Worm (Caenorhabditis elegans) whole organism, L4/young adult: ENCODE results near the gene ltah-1.2.
"Not testable (repeated sequence)": the region's sequence is repeated elsewhere in the genome, so short reads cannot be mapped to it uniquely, and the experiment has no call there.

ENCODE experiments used
- W03F9.2 ChIP-seq: fragments of 150-350 bp; optimal IDR thresholded peaks from 2 replicates; lab custom pipeline; 2014; ENCODE audit warnings: missing biosample characterization, missing genetic modification characterization
- dao-5 ChIP-seq: sonication (generic microtip); optimal IDR thresholded peaks from 2 replicates; lab custom pipeline; 2016; ENCODE audit warnings: missing genotype, missing genetic modification characterization, moderate library complexity, missing compliant biosample characterization
- him-1 ChIP-seq: sonication (generic microtip); optimal IDR thresholded peaks from 2 replicates; lab custom pipeline; 2016; ENCODE audit warnings: missing genotype, missing genetic modification reagents, missing genetic modification characterization, missing compliant biosample characterization

ltah-1.2 gene

DNA sequence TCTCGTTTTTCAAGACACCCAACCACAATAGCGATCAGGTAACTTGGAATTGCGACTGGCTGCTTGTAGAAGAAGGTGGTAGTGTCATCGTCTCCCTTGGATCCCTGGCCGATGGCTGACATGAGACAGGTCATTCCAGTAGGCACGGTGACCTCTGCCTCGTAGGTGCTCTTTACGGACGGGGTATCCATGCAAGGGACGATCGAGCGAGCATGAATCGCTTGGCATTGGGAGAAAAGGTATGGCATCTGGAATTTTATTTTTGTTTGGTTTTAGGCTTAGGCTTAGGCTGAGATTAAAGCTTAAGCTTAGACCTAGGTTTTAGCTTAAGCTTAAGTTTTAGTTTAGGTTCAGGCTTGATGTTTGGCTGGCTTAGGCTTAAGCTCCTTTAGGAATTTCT lies 1.9 kb downstream of the ltah-1.2 start:
- TF ChIP-seq dao-5 (tag; lab: Kevin White, UChicago) (no peak), W03F9.2 (no peak), him-1 (tag; lab: Kevin White, UChicago) (no peak)

ce11 chrIV:3608547-3609222 lies 4.2 kb downstream of the ltah-1.2 start:
- TF ChIP-seq him-1 (tag; lab: Kevin White, UChicago) (no peak), dao-5 (tag; lab: Kevin White, UChicago) (no peak), W03F9.2 (no peak)

DNA sequence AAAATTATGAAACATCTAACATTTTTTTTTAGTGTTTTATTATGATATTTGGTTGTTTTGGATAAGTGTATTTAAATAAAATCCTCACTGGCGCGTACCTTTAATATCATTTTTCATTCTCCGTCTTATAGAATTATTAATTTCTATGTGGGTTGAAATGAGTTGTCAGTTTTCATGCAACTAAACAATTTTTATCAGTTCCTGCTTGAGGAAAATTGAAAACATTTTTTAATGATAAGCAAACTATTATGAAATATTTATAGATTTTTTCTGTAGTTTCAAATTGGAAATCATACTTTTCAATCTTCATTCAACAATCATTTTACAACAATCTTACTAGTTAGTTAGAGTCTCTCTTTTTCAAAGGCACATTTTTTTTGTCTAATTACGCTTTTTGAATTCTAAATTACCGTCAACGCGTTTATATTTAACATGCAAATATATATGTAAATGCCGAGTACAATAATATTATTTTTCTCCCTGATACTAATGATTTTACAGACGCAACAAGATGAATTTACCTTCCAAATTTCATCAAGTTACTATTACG lies 6.5 kb downstream of the ltah-1.2 start, which contains the start of the genes Y37E11B.10 and kgb-2:
Y37E11B.10 (minus strand) TSS at position 182 of the 550 bp plus-strand sequence.
kgb-2 (plus strand) TSS at position 500 of the 550 bp plus-strand sequence.
- TF ChIP-seq dao-5 (tag; lab: Kevin White, UChicago) = no peak
- no peak for TF ChIP-seq him-1 (tag; lab: Kevin White, UChicago)
- no peak for TF ChIP-seq W03F9.2

- TF ChIP-seq dao-5 (tag; lab: Kevin White, UChicago) (no peak), him-1 (tag; lab: Kevin White, UChicago) (no peak), W03F9.2 (no peak)
Measured at ce11 chrIV:3604104-3604503, 8.8 kb downstream of the ltah-1.2 start.

DNA sequence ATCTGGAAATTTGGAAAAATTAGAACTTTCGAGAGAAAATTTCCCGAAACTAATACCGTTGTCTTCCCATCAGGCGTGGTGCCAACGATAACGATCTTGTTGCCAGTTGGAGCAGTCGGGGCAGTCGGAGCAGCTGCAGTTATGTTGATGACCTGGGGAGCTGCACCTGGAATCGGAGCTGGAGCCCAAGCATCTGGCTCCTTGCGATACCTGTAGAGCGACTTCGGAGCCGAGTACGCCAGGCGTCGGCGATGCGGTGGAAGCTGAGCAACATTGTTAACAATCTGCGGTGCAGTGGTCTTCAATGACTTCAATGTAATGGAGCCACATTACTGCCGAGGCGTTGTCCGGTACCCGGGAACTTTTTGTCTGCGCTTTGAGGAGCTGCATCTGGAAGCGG lies 11.0 kb downstream of the ltah-1.2 start:
- TF ChIP-seq dao-5 (tag; lab: Kevin White, UChicago) (no peak), W03F9.2 (no peak), him-1 (tag; lab: Kevin White, UChicago) (no peak)

- TF ChIP-seq dao-5 (tag; lab: Kevin White, UChicago) (no peak), him-1 (tag; lab: Kevin White, UChicago) (no peak), W03F9.2 (no peak)
Measured at ce11 chrIV:3599958-3600357, 12.9 kb downstream of the ltah-1.2 start, which contains the start of gene Y37E11B.7. Gene Y37E11B.7, minus strand, starts transcription at chrIV:3600164.

DNA sequence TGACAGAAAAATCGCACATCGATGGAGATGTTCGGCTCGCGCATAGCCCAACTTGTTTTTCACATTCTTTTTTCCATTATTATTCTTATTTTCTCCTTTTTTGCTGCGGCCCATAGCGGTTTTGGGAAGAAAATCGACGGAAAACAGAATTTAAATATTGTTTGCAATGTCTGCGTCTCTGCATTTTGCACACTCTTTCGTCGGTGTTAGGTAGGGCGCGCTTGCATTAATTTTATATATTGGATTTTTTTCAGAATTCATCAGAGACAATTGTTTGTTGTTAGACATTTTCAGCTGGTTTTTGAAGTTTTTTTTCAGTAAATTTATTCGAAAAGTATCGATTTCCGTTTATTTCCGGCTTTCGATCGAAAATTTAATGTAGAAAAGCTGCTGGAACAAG lies 13.7 kb downstream of the ltah-1.2 start, which contains the start of gene Y37E11B.6:
Y37E11B.6 (minus strand) TSS at position 181 of the 400 bp plus-strand sequence.
- TF ChIP-seq him-1 (tag; lab: Kevin White, UChicago) (no peak), dao-5 (tag; lab: Kevin White, UChicago) (no peak), W03F9.2 (no peak)

DNA sequence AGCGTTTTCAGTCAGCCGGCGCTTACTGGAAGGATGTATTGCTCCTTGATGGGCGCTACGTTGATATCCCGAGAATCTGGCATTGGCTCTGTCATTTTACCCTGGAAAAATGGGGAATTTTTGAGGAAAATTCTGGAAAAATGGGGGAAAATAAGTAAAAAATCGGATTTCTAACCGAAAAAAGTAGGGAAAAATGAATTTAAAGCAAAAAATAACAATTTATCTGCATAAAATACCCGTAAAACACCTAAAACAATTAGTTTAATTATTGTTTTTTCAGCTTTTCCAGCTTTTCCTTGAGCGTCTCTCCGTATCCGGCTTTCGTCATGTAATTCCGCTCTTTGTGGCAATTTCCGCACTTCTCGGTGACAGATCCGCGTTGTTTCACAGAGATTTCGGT lies 14.4 kb downstream of the ltah-1.2 start, which contains the start of gene Y37E11B.5:
Y37E11B.5 (minus strand) TSS at position 101 of the 400 bp plus-strand sequence.
- TF ChIP-seq dao-5 (tag; lab: Kevin White, UChicago) = no peak
- no peak for TF ChIP-seq W03F9.2
- TF ChIP-seq him-1 (tag; lab: Kevin White, UChicago) = no peak

DNA sequence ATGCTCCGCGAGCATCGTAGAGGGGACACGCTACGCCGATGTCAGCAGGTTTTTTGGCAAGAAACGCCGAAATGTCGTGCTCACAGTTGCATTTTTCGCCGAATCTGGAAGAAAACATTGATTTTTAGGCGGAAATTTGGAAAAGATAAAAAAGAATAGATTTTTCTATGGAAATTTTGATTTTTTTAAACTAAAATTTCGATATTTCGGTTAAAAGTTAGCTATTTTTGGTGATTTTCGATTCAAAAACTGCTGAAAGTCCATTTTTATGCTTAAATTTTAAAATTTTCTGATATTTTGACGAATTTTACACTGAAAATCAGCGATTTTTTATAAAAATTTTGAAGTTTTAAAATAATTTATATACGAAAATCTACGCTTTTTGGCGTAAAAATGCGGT lies 15.5 kb downstream of the ltah-1.2 start:
- TF ChIP-seq W03F9.2 (no peak), him-1 (tag; lab: Kevin White, UChicago) (no peak), dao-5 (tag; lab: Kevin White, UChicago) (no peak)

ce11 chrIV:3593513-3593912 lies 19.4 kb downstream of the ltah-1.2 start, which contains the start of gene taf-2:
Gene taf-2, minus strand, starts transcription at chrIV:3593613.
- TF ChIP-seq him-1 (tag; lab: Kevin White, UChicago) = no peak
- no peak for TF ChIP-seq dao-5 (tag; lab: Kevin White, UChicago)
- TF ChIP-seq W03F9.2 = no peak

ce11 chrIV:3590821-3591220 lies 22.1 kb downstream of the ltah-1.2 start:
- TF ChIP-seq him-1 (tag; lab: Kevin White, UChicago) = no peak
- TF ChIP-seq W03F9.2 = no peak
- no peak for TF ChIP-seq dao-5 (tag; lab: Kevin White, UChicago)

DNA sequence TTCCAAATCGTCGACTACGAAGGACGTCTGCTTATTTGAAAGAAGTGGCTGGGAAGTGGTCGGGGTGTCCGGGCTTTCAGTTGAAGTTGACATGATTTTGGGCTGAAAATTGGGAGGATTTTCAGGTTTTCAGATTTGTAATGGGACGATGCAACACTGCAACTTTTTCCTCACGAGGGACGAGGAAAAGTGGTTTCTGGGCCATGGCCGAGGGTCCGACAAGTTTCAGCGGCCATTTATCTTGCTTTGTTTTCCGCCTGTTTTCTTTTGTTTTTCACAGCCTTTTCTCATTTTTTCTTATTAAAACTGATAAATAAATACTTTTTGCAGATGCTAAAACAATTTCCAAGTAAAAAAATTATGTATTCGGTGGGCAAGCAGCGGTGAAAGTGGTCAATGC lies 30.1 kb downstream of the ltah-1.2 start, which contains the start of gene blos-7:
blos-7 (minus strand) TSS at position 101 of the 400 bp plus-strand sequence.
- TF ChIP-seq him-1 (tag; lab: Kevin White, UChicago); dao-5 (tag; lab: Kevin White, UChicago); W03F9.2: not testable (repeated sequence)

DNA sequence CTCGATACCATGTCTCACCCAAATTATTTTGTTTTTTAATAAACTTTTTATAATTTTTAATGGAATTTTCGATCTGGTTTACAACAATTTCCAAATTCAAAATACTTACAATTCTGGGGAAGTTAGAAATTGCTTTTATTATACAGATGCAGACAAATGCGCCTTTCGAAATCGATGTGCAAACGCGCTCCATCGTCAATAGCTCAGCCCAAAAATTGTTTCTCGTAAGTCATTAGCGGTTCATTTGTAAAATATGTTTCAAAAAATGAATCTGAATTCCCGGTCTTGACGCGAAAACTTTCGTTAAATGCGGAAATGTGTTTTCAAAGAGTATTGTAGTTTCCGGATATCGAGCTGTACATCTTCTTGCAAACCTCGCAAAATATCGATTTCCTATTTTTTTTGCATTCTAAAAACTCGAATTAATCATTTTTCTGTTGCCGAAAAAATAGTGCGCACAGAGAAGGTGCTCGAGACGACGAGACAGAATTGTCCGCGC lies 33.3 kb downstream of the ltah-1.2 start, which contains the start of gene Y37E11B.1:
Y37E11B.1 (plus strand) TSS at position 145 of the 499 bp plus-strand sequence.
- TF ChIP-seq dao-5 (tag; lab: Kevin White, UChicago) = no peak
- no peak for TF ChIP-seq him-1 (tag; lab: Kevin White, UChicago)
- no peak for TF ChIP-seq W03F9.2

DNA sequence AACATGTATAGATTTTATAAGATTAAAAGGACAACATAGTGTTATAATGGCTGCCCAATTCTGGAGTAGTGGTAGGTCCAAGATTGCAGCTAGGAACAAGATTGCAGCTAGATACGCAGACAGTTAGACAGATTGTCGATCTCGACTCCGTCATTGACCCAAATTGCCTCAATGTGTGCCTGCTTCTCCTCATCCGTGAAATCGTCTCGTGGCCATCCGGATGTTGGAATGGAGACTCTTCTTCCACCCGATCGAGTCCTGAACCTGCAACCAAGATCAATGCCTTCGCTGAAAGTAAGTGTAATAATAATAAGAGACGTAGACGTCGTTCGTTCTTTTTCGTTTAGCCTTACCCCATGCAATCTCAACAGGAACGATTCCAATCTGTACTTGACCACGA lies 34.2 kb downstream of the ltah-1.2 start:
- no peak for TF ChIP-seq him-1 (tag; lab: Kevin White, UChicago)
- TF ChIP-seq W03F9.2 = no peak
- TF ChIP-seq dao-5 (tag; lab: Kevin White, UChicago) = no peak
